Fruit fly (Drosophila melanogaster): Measurements from ENCODE around the gene Nepl15.
A peak's percentile ranks its signal among the peaks of the same experiment; 100 is the strongest.

Nepl15 gene

dm6 chr3R:22719607-22719949 is 46.4 kb downstream of the Nepl15 start (continued):
- peak; percentile 57 for TF ChIP-seq seq (GFP tag; IDR thresholded peaks at IDR 0.05)
- TF ChIP-seq B-H1 (GFP tag; IDR thresholded peaks at IDR 0.05), result 0 out of 3 replicates have a peak, but pooled peaks have one; percentile 25
- peak; percentile 27 for TF ChIP-seq Fer1 (GFP tag; optimal IDR thresholded peaks at IDR 0.05)
- TF ChIP-seq pum (GFP tag; optimal IDR thresholded peaks at IDR 0.05), result peak; percentile 21
- peak; percentile 46 for TF ChIP-seq CG7556 (GFP tag; optimal IDR thresholded peaks at IDR 0.05)
- no peak for TF ChIP-seq Dad (GFP tag; optimal IDR thresholded peaks at IDR 0.05)
- no peak for TF ChIP-seq CG11456 (GFP tag; IDR thresholded peaks at IDR 0.05)
- peak in 1 of 2 experiments; percentile 48 for TF ChIP-seq bsh (GFP tag; optimal IDR thresholded peaks at IDR 0.05)
- peak; percentile 7 for TF ChIP-seq bcd (GFP tag; optimal IDR thresholded peaks at IDR 0.05)
- TF ChIP-seq NC2β (GFP tag; optimal IDR thresholded peaks at IDR 0.05), result no peak
- TF ChIP-seq CG18262 (tag; optimal IDR thresholded peaks at IDR 0.05), result peak; percentile 59
- peak; percentile 55 for TF ChIP-seq CG7839 (tag; optimal IDR thresholded peaks at IDR 0.05)
- TF ChIP-seq CG7786 (GFP tag; optimal IDR thresholded peaks at IDR 0.05), result no peak
- no peak for TF ChIP-seq CG7987 (GFP tag; optimal IDR thresholded peaks at IDR 0.05)
- no peak for TF ChIP-seq CG1832 (GFP tag; optimal IDR thresholded peaks at IDR 0.05)
- no peak for TF ChIP-seq Nf-YA (GFP tag; IDR thresholded peaks at IDR 0.05)
- no peak for TF ChIP-seq Doc2 (GFP tag; IDR thresholded peaks at IDR 0.05)
- no peak for TF ChIP-seq sqz (GFP tag; optimal IDR thresholded peaks at IDR 0.05)
- TF ChIP-seq Nf-YB (GFP tag; optimal IDR thresholded peaks at IDR 0.05), result no peak
- TF ChIP-seq CG2120 (GFP tag; optimal IDR thresholded peaks at IDR 0.05), result no peak
- no peak for TF ChIP-seq lov (optimal IDR thresholded peaks at IDR 0.05)
- TF ChIP-seq lov (GFP tag; IDR thresholded peaks at IDR 0.05), result no peak
- TF ChIP-seq grn (GFP tag; optimal IDR thresholded peaks at IDR 0.05), result no peak
- TF ChIP-seq da (GFP tag; optimal IDR thresholded peaks at IDR 0.05), result no peak
- TF ChIP-seq CG12071 (GFP tag; optimal IDR thresholded peaks at IDR 0.05), result peak; percentile 7
- 0 out of 2 replicates have a peak, but pooled peaks have one; percentile 30 for TF ChIP-seq Ptx1 (GFP tag; IDR thresholded peaks at IDR 0.05)
- peak in 1 of 2 experiments; percentile 41 for TF ChIP-seq Hr51 (GFP tag; optimal IDR thresholded peaks at IDR 0.05)
- TF ChIP-seq HmgD (GFP tag; optimal IDR thresholded peaks at IDR 0.05), result no peak
- TF ChIP-seq stc (GFP tag; IDR thresholded peaks at IDR 0.05), result no peak
- no peak for TF ChIP-seq ftz-f1 (GFP tag; optimal IDR thresholded peaks at IDR 0.05)
- TF ChIP-seq CG17359 (tag; optimal IDR thresholded peaks at IDR 0.05), result peak; percentile 62
- no peak for TF ChIP-seq CG12219 (GFP tag; optimal IDR thresholded peaks at IDR 0.05)
- peak; percentile 35 for TF ChIP-seq bab2 (GFP tag; optimal IDR thresholded peaks at IDR 0.05)

- peak; percentile 18 for TF ChIP-seq kni (GFP tag; optimal IDR thresholded peaks at IDR 0.05)
- TF ChIP-seq CG9727 (GFP tag; optimal IDR thresholded peaks at IDR 0.05), result no peak
- TF ChIP-seq gsb-n (tag; optimal IDR thresholded peaks at IDR 0.05), result peak; percentile 79
- no peak for TF ChIP-seq CG10462 (GFP tag; optimal IDR thresholded peaks at IDR 0.05)
- TF ChIP-seq CG4820 (GFP tag; optimal IDR thresholded peaks at IDR 0.05), result no peak
- TF ChIP-seq abd-A (tag; optimal IDR thresholded peaks at IDR 0.05), result peak; percentile 59
- TF ChIP-seq caup (GFP tag; optimal IDR thresholded peaks at IDR 0.05; ENCODE audit: severe bottlenecking), result no peak
- TF ChIP-seq CG9932 (GFP tag; IDR thresholded peaks at IDR 0.05), result no peak
- TF ChIP-seq repo (GFP tag; optimal IDR thresholded peaks at IDR 0.05), result no peak
- no peak for TF ChIP-seq CG15601 (tag; optimal IDR thresholded peaks at IDR 0.05)
- TF ChIP-seq pfk (GFP tag; optimal IDR thresholded peaks at IDR 0.05), result no peak
- TF ChIP-seq CG9876 (GFP tag; optimal IDR thresholded peaks at IDR 0.05), result no peak
- peak; percentile 13 for TF ChIP-seq tap (tag; optimal IDR thresholded peaks at IDR 0.05)
- TF ChIP-seq Opbp (GFP tag; IDR thresholded peaks at IDR 0.05; ENCODE audit: partially characterized antibody), result no peak
- TF ChIP-seq Med (GFP tag), result peak; percentile 49
- TF ChIP-seq Antp (GFP tag; optimal IDR thresholded peaks at IDR 0.05), result no peak
- TF ChIP-seq Dll (GFP tag; IDR thresholded peaks at IDR 0.05; ENCODE audit: partially characterized antibody), result no peak
- no peak for TF ChIP-seq CG10654 (GFP tag; optimal IDR thresholded peaks at IDR 0.05)
- no peak for TF ChIP-seq MESR4 (GFP tag; optimal IDR thresholded peaks at IDR 0.05)
Observed at dm6 chr3R:22718937-22719606, 46.9 kb downstream of the Nepl15 start.
